Worm (Caenorhabditis elegans) whole organism, young adult: ENCODE data around the gene F19G12.9.

ENCODE experiments used
- B0035.1 ChIP-seq: sonication (generic microtip); optimal IDR thresholded peaks from 2 replicates; lab custom pipeline; 2016; ENCODE audit warnings: missing genetic modification characterization, mild to moderate bottlenecking, missing compliant biosample characterization, missing genotype, missing genetic modification reagents
- D2030.7 ChIP-seq: fragments of 200-800 bp; sonication (Bioruptor generic); IDR thresholded peaks from 2 replicates; pipeline ENCODE4 v1.3.6; 2022; ENCODE audit warnings: missing genetic modification reagents, missing genetic modification characterization, missing compliant biosample characterization
- F10E7.11 ChIP-seq: sonication (generic microtip); optimal IDR thresholded peaks from 2 replicates; lab custom pipeline; 2017; ENCODE audit warnings: mild to moderate bottlenecking, missing genetic modification characterization, moderate library complexity, missing compliant biosample characterization
- F22D6.2 ChIP-seq: sonication (generic microtip); optimal IDR thresholded peaks from 2 replicates; lab custom pipeline; 2016; ENCODE audit warnings: mild to moderate bottlenecking, missing genetic modification characterization, missing compliant biosample characterization
- F39B2.1 ChIP-seq: fragments of 200-800 bp; sonication (Bioruptor generic); IDR thresholded peaks from 2 replicates; pipeline ENCODE4 v1.3.6; 2022; ENCODE audit warnings: missing genetic modification reagents, missing genetic modification characterization, missing compliant biosample characterization
- F52B5.7 ChIP-seq: sonication (generic microtip); optimal IDR thresholded peaks from 2 replicates; lab custom pipeline; 2016; ENCODE audit warnings: mild to moderate bottlenecking, missing genetic modification characterization, missing compliant biosample characterization
- F55B11.4 ChIP-seq: sonication (generic microtip); optimal IDR thresholded peaks from 2 replicates; lab custom pipeline; 2016; ENCODE audit warnings: missing compliant biosample characterization, missing genetic modification characterization, borderline replicate concordance; ENCODE audit not compliant: insufficient read depth
- Y53F4B.3 ChIP-seq: fragments of 200-800 bp; sonication (Bioruptor generic); IDR thresholded peaks from 2 replicates; pipeline ENCODE4 v1.3.6; 2022; ENCODE audit warnings: missing genetic modification reagents, missing genetic modification characterization, missing compliant biosample characterization
- Y53G8AR.9 ChIP-seq: fragments of 200-800 bp; sonication (Bioruptor generic); conservative IDR thresholded peaks from 2 replicates; pipeline ENCODE4 v1.3.6; 2022; ENCODE audit warnings: missing genetic modification reagents, missing genetic modification characterization, missing compliant biosample characterization
- Y79H2A.3 ChIP-seq: fragments of 200-800 bp; sonication (Bioruptor generic); conservative IDR thresholded peaks from 2 replicates; pipeline ENCODE4 v1.3.6; 2022; ENCODE audit warnings: missing genetic modification reagents, missing genetic modification characterization, missing compliant biosample characterization
- ama-1 ChIP-seq, 3 experiments: fragments of 150-350 bp in 1 of 3; sonication (generic microtip) in 2 of 3; optimal IDR thresholded peaks; 2 replicates each; lab custom pipeline; 2014 to 2018; ENCODE audit warnings: missing biosample characterization in 2 of 3, missing genetic modification characterization in 2 of 3, missing genetic modification reagents in 2 of 3
- atf-7 ChIP-seq: sonication (generic microtip); optimal IDR thresholded peaks from 2 replicates; lab custom pipeline; 2017; ENCODE audit warnings: mild to moderate bottlenecking, missing genetic modification characterization, missing compliant biosample characterization
- athp-1 ChIP-seq: sonication (generic microtip); optimal IDR thresholded peaks from 2 replicates; lab custom pipeline; 2017; ENCODE audit warnings: mild to moderate bottlenecking, missing genetic modification characterization, missing compliant biosample characterization
- attf-6 ChIP-seq: fragments of 200-800 bp; sonication (Bioruptor generic); IDR thresholded peaks from 2 replicates; pipeline ENCODE4 v1.3.6; 2022; ENCODE audit warnings: missing genetic modification reagents, missing genetic modification characterization, missing compliant biosample characterization
- ccch-3 ChIP-seq: fragments of 200-800 bp; sonication (Bioruptor generic); optimal IDR thresholded peaks from 2 replicates; lab custom pipeline; 2018; ENCODE audit warnings: mild to moderate bottlenecking, missing genetic modification characterization, missing compliant biosample characterization
- ceh-27 ChIP-seq: fragments of 200-800 bp; sonication (Bioruptor generic); optimal IDR thresholded peaks from 2 replicates; lab custom pipeline; 2018; ENCODE audit warnings: mild to moderate bottlenecking, missing genetic modification characterization, moderate library complexity, missing compliant biosample characterization
- ceh-40 ChIP-seq: fragments of 200-800 bp; sonication (Bioruptor generic); IDR thresholded peaks from 2 replicates; pipeline ENCODE4 v1.3.6; 2022; ENCODE audit warnings: missing genetic modification characterization, missing compliant biosample characterization
- ceh-79 ChIP-seq: sonication (generic microtip); optimal IDR thresholded peaks from 2 replicates; lab custom pipeline; 2017; ENCODE audit warnings: mild to moderate bottlenecking, missing genetic modification characterization, missing compliant biosample characterization
- ceh-91 ChIP-seq: fragments of 200-800 bp; sonication (Bioruptor generic); IDR thresholded peaks from 2 replicates; pipeline ENCODE4 v1.3.6; 2022; ENCODE audit warnings: missing genetic modification reagents, missing genetic modification characterization, missing compliant biosample characterization
- chd-7 ChIP-seq: sonication (generic microtip); optimal IDR thresholded peaks from 2 replicates; lab custom pipeline; 2016; ENCODE audit warnings: mild to moderate bottlenecking, missing genetic modification characterization, moderate library complexity, missing compliant biosample characterization
- die-1 ChIP-seq: sonication (generic microtip); optimal IDR thresholded peaks from 2 replicates; lab custom pipeline; 2016; ENCODE audit warnings: missing genotype, mild to moderate bottlenecking, missing genetic modification characterization, missing compliant biosample characterization
- dox-1 ChIP-seq: fragments of 200-800 bp; sonication (Bioruptor generic); IDR thresholded peaks from 2 replicates; pipeline ENCODE4 v1.3.6; 2022; ENCODE audit warnings: missing genetic modification reagents, missing genetic modification characterization, missing compliant biosample characterization
- dpl-1 ChIP-seq: fragments of 150-350 bp; optimal IDR thresholded peaks from 2 replicates; lab custom pipeline; 2014; ENCODE audit warnings: missing biosample characterization, missing genetic modification reagents, missing genetic modification characterization
- egl-18 ChIP-seq: fragments of 200-800 bp; sonication (Bioruptor generic); IDR thresholded peaks from 2 replicates; pipeline ENCODE4 v1.3.6; 2022; ENCODE audit warnings: missing genetic modification reagents, missing genetic modification characterization, missing compliant biosample characterization
- egl-44 ChIP-seq: fragments of 200-800 bp; sonication (Bioruptor generic); IDR thresholded peaks from 2 replicates; pipeline ENCODE4 v1.3.6; 2022; ENCODE audit warnings: missing genetic modification reagents, missing genetic modification characterization, missing compliant biosample characterization
- egrh-3 ChIP-seq: fragments of 200-800 bp; sonication (Bioruptor generic); IDR thresholded peaks from 2 replicates; pipeline ENCODE4 v1.3.6; 2022; ENCODE audit warnings: missing genetic modification reagents, missing genetic modification characterization, missing compliant biosample characterization
- fkh-3 ChIP-seq: sonication (generic microtip); optimal IDR thresholded peaks from 2 replicates; lab custom pipeline; 2016; ENCODE audit warnings: mild to moderate bottlenecking, missing genetic modification characterization, missing compliant biosample characterization
- lag-1 ChIP-seq: fragments of 200-800 bp; sonication (Bioruptor generic); IDR thresholded peaks from 2 replicates; pipeline ENCODE4 v1.3.6; 2022; ENCODE audit warnings: missing genetic modification reagents, missing genetic modification characterization, missing compliant biosample characterization
- lin-40 ChIP-seq: sonication (generic microtip); optimal IDR thresholded peaks from 2 replicates; lab custom pipeline; 2016; ENCODE audit warnings: missing genetic modification characterization, mild to moderate bottlenecking, missing compliant biosample characterization, missing genotype, missing genetic modification reagents
- lin-54 ChIP-seq: fragments of 200-800 bp; sonication (Bioruptor generic); optimal IDR thresholded peaks from 2 replicates; lab custom pipeline; 2018; ENCODE audit warnings: mild to moderate bottlenecking, missing genetic modification characterization, missing compliant biosample characterization
- madf-10 ChIP-seq: sonication (generic microtip); optimal IDR thresholded peaks from 2 replicates; lab custom pipeline; 2016; ENCODE audit warnings: mild to moderate bottlenecking, missing genetic modification characterization, missing compliant biosample characterization
- madf-3 ChIP-seq: fragments of 200-800 bp; sonication (Bioruptor generic); IDR thresholded peaks from 2 replicates; pipeline ENCODE4 v1.3.6; 2022; ENCODE audit warnings: missing genetic modification reagents, missing genetic modification characterization, missing compliant biosample characterization
- mcd-1 ChIP-seq: fragments of 200-800 bp; sonication (Bioruptor generic); IDR thresholded peaks from 2 replicates; pipeline ENCODE4 v1.3.6; 2022; ENCODE audit warnings: missing genetic modification reagents, missing genetic modification characterization, missing compliant biosample characterization
- mes-4 ChIP-seq: sonication (generic microtip); optimal IDR thresholded peaks from 2 replicates; lab custom pipeline; 2016; ENCODE audit warnings: missing genotype, missing genetic modification characterization, missing compliant biosample characterization
- nfya-1 ChIP-seq: sonication (generic microtip); optimal IDR thresholded peaks from 2 replicates; lab custom pipeline; 2017; ENCODE audit warnings: antibody characterized with exemption, missing compliant biosample characterization, missing genetic modification characterization, borderline replicate concordance; ENCODE audit not compliant: insufficient read depth
- nhr-120 ChIP-seq: fragments of 200-800 bp; sonication (Bioruptor generic); IDR thresholded peaks from 2 replicates; pipeline ENCODE4 v1.3.6; 2022; ENCODE audit warnings: missing genetic modification characterization, missing compliant biosample characterization
- nhr-80 ChIP-seq: sonication (generic microtip); optimal IDR thresholded peaks from 2 replicates; lab custom pipeline; 2016; ENCODE audit warnings: missing genetic modification characterization, missing compliant biosample characterization
- pbrm-1 ChIP-seq: fragments of 200-800 bp; sonication (Bioruptor generic); IDR thresholded peaks from 2 replicates; pipeline ENCODE4 v1.3.6; 2022; ENCODE audit warnings: missing genetic modification reagents, missing genetic modification characterization, missing compliant biosample characterization
- pha-4 ChIP-seq: fragments of 150-350 bp; sonication (generic microtip); optimal IDR thresholded peaks from 2 replicates; lab custom pipeline; 2014; ENCODE audit warnings: missing biosample characterization, missing genetic modification reagents, missing genetic modification characterization
- snpc-1.1 ChIP-seq: sonication (generic microtip); optimal IDR thresholded peaks from 2 replicates; lab custom pipeline; 2017; ENCODE audit warnings: missing genetic modification characterization, mild to moderate bottlenecking, missing compliant biosample characterization, antibody characterized with exemption, moderate library complexity, missing genotype, missing genetic modification reagents; ENCODE audit not compliant: insufficient read depth
- snpc-3.4 ChIP-seq: sonication (generic microtip); optimal IDR thresholded peaks from 2 replicates; lab custom pipeline; 2017; ENCODE audit warnings: missing genetic modification characterization, mild to moderate bottlenecking, missing compliant biosample characterization, antibody characterized with exemption, moderate library complexity, missing genotype, missing genetic modification reagents
- snpc-4 ChIP-seq, 5 experiments: fragments of 150-350 bp in 1 of 5; sonication (generic microtip) in 4 of 5; optimal IDR thresholded peaks; 2 replicates each; lab custom pipeline; 2014 to 2018; ENCODE audit warnings: missing genetic modification characterization in 5 of 5, missing biosample characterization in 3 of 5, antibody characterized with exemption in 2 of 5, mild to moderate bottlenecking in 2 of 5, missing compliant biosample characterization in 2 of 5, missing genotype in 2 of 5, moderate library complexity in 2 of 5, missing genetic modification reagents in 1 of 5
- sptf-2 ChIP-seq: fragments of 200-800 bp; sonication (Bioruptor generic); optimal IDR thresholded peaks from 2 replicates; lab custom pipeline; 2018; ENCODE audit warnings: mild to moderate bottlenecking, missing genetic modification characterization, missing compliant biosample characterization
- tbp1 ChIP-seq: fragments of 200-800 bp; sonication (Bioruptor generic); optimal IDR thresholded peaks from 2 replicates; lab custom pipeline; 2018; ENCODE audit warnings: mild to moderate bottlenecking, missing genetic modification characterization, missing compliant biosample characterization
- zim-3 ChIP-seq: sonication (generic microtip); optimal IDR thresholded peaks from 2 replicates; lab custom pipeline; 2017; ENCODE audit warnings: mild to moderate bottlenecking, missing genetic modification characterization, moderate library complexity, missing compliant biosample characterization
- ztf-25 ChIP-seq: fragments of 200-800 bp; sonication (Bioruptor generic); IDR thresholded peaks from 2 replicates; pipeline ENCODE4 v1.3.6; 2022; ENCODE audit warnings: missing genetic modification reagents, missing genetic modification characterization, missing compliant biosample characterization

The F19G12.9 gene

DNA sequence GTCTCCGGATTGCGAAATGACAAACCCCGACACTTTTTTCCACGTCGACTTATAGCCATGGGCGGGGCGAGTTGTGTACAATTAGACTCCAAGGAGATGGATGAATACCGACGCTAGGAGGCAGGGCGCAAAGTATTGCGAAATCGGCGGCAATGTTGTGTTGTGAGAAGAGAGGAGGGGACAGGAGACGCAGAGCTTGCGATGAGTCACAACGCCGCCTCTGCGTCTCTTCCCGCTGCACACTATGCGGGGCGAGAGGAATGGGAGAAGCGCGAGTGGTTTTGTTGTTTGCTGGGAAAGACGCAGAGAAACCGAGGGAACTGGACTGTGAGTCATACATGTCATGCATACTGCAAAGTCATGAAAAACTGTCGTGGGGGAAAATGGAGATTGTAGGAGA, 35.4 kb downstream of the F19G12.9 start (continued):
- 0 out of 2 replicates have a peak, but pooled peaks have one; percentile 40 for TF ChIP-seq madf-3
- TF ChIP-seq egl-18 (GFP tag; lab: Robert Waterston, UW): no peak
- TF ChIP-seq F39B2.1 (GFP tag; lab: Robert Waterston, UW): no peak
- no peak for TF ChIP-seq dpl-1 (GFP tag; lab: Kevin White, UChicago)
- peak; percentile 42 for TF ChIP-seq F22D6.2
- TF ChIP-seq sptf-2 (GFP tag; lab: Kevin White, UChicago): no peak
- TF ChIP-seq F52B5.7 (tag; lab: Kevin White, UChicago): peak; percentile 67
- TF ChIP-seq athp-1 (tag; lab: Kevin White, UChicago): peak; percentile 21
- no peak for TF ChIP-seq attf-6
- no peak for TF ChIP-seq ztf-25 (GFP tag; lab: Robert Waterston, UW)
- TF ChIP-seq Y53F4B.3 (GFP tag; lab: Robert Waterston, UW): no peak
- TF ChIP-seq Y79H2A.3: no peak
- TF ChIP-seq D2030.7 (GFP tag; lab: Robert Waterston, UW): no peak
- TF ChIP-seq atf-7 (tag; lab: Kevin White, UChicago): peak; percentile 86
- TF ChIP-seq ceh-79 (tag; lab: Kevin White, UChicago): no peak
- no peak for TF ChIP-seq ccch-3
- TF ChIP-seq egl-44 (GFP tag; lab: Robert Waterston, UW): peak; percentile 86
- peak; percentile 34 for TF ChIP-seq lin-54 (GFP tag; lab: Kevin White, UChicago)
- TF ChIP-seq nfya-1: no peak
- no peak for TF ChIP-seq snpc-3.4 (tag; lab: Kevin White, UChicago)
- TF ChIP-seq snpc-1.1 (tag; lab: Kevin White, UChicago): no peak

ce11 chrX:1456350-1457080, 37.5 kb downstream of the F19G12.9 start:
- TF ChIP-seq Y53G8AR.9 (GFP tag; lab: Robert Waterston, UW): no peak
- no peak for TF ChIP-seq lag-1 (GFP tag; lab: Robert Waterston, UW)
- TF ChIP-seq dox-1: no peak
- TF ChIP-seq madf-10: peak; percentile 17
- TF ChIP-seq pha-4: no peak
- no peak for TF ChIP-seq mcd-1 (GFP tag; lab: Robert Waterston, UW)
- no peak for TF ChIP-seq F22D6.2
- TF ChIP-seq F10E7.11: no peak
- TF ChIP-seq lin-40 (tag; lab: Kevin White, UChicago): peak; percentile 19
- no peak for TF ChIP-seq ama-1 (optimal IDR thresholded peaks at IDR 0.05; lab: Kevin White, UChicago)
- no peak for TF ChIP-seq ama-1 (GFP tag; optimal IDR thresholded peaks at IDR 0.05; lab: Kevin White, UChicago)
- no peak for TF ChIP-seq ceh-27 (GFP tag; lab: Kevin White, UChicago)
- 0 out of 2 replicates have a peak, but pooled peaks have one; percentile 13 for TF ChIP-seq egrh-3 (GFP tag; lab: Robert Waterston, UW)
- no peak for TF ChIP-seq die-1
- TF ChIP-seq snpc-4 (GFP tag; optimal IDR thresholded peaks at IDR 0.05; lab: Kevin White, UChicago): no peak
- no peak for TF ChIP-seq snpc-4 (tag; optimal IDR thresholded peaks at IDR 0.05; lab: Kevin White, UChicago)
- TF ChIP-seq D2030.7 (GFP tag; lab: Robert Waterston, UW): no peak
- TF ChIP-seq F55B11.4 (tag; lab: Kevin White, UChicago): no peak
- TF ChIP-seq pbrm-1 (GFP tag; lab: Robert Waterston, UW): no peak
- no peak for TF ChIP-seq Y79H2A.3
- no peak for TF ChIP-seq nfya-1
- TF ChIP-seq mes-4 (tag; lab: Kevin White, UChicago): no peak
- TF ChIP-seq B0035.1 (tag; lab: Kevin White, UChicago): no peak
- TF ChIP-seq zim-3: no peak
- TF ChIP-seq tbp1 (GFP tag; lab: Kevin White, UChicago): no peak
- TF ChIP-seq nhr-120 (GFP tag; lab: Robert Waterston, UW): no peak
- TF ChIP-seq chd-7 (tag; lab: Kevin White, UChicago): no peak
- TF ChIP-seq ceh-91: no peak
- TF ChIP-seq nhr-80: peak; percentile 58
- no peak for TF ChIP-seq fkh-3 (tag; lab: Kevin White, UChicago)
- no peak for TF ChIP-seq ceh-40 (GFP tag; lab: Robert Waterston, UW)
